Worm (Caenorhabditis elegans) whole organism, midembryonic: ENCODE measurements around the gene mig-21.
A peak's percentile ranks its signal among the peaks of the same experiment; 100 is the strongest.

Experiments
- T22C8.4 ChIP-seq: fragments of 200-800 bp; sonication (Bioruptor generic); IDR thresholded peaks from 2 replicates; pipeline ENCODE4 v1.3.6; 2022; ENCODE audit warnings: missing genetic modification characterization, missing compliant biosample characterization
- cog-1 ChIP-seq: sonication (generic microtip); optimal IDR thresholded peaks from 2 replicates; lab custom pipeline; 2016; ENCODE audit warnings: missing genetic modification characterization, missing compliant biosample characterization
- flt-1 ChIP-seq: fragments of 200-800 bp; sonication (Bioruptor generic); IDR thresholded peaks from 2 replicates; pipeline ENCODE4 v1.3.6; 2022; ENCODE audit warnings: missing genetic modification characterization, missing compliant biosample characterization
- klf-2 ChIP-seq: fragments of 200-800 bp; sonication (Bioruptor generic); conservative IDR thresholded peaks from 2 replicates; pipeline ENCODE4 v1.3.6; 2022; ENCODE audit warnings: missing genetic modification reagents, missing genetic modification characterization, missing compliant biosample characterization
- ref-1 ChIP-seq: fragments of 200-800 bp; sonication (Bioruptor generic); conservative IDR thresholded peaks from 2 replicates; pipeline ENCODE4 v1.3.6; 2022; ENCODE audit warnings: missing genetic modification reagents, missing genetic modification characterization, missing compliant biosample characterization
- tab-1 ChIP-seq: fragments of 200-800 bp; sonication (Bioruptor generic); IDR thresholded peaks from 2 replicates; pipeline ENCODE4 v1.3.6; 2022; ENCODE audit warnings: missing genetic modification characterization, missing compliant biosample characterization
- ztf-23 ChIP-seq: fragments of 200-800 bp; sonication (Bioruptor generic); IDR thresholded peaks from 2 replicates; pipeline ENCODE4 v1.3.6; 2022; ENCODE audit warnings: missing genetic modification reagents, missing genetic modification characterization, missing compliant biosample characterization
- ztf-29 ChIP-seq: fragments of 200-800 bp; sonication (Bioruptor generic); IDR thresholded peaks from 2 replicates; pipeline ENCODE4 v1.3.6; 2022; ENCODE audit warnings: missing genetic modification reagents, missing genetic modification characterization, missing compliant biosample characterization

DNA sequence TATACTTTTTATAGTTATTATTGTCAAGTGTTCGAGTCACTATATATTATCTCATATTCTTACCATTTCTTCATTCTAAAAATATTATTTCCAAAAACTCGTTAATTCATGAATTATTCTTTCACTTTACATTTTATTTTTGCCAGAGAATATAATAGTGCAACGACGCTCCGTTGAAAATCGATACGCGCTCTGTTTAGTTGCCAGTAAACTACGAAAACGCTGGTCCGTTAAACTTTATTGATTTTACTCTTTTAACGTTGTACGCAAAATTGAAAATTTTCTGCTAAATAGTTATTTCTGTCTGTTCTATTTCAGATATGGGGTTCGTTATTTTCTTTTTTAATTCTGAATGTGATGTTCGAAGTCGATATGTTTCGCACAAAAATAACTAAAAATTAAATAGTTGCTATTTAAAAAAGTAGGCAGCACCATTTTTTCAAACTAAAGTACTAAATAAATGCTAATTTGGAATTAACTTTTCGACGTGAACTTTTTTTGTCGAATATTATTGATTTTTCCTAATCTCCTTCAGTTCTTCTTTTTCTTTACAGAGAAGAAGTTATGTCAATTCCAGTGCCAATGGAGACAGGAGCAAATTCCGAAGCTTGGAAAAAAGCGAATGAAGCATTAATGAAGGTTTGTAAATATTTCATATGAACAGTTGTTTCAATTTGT, 1.2 kb upstream of the mig-21 start, which contains the start of gene hpo-10:
- TF ChIP-seq T22C8.4 (GFP tag; lab: Robert Waterston, UW) (peak; percentile 56), ztf-29 (GFP tag; lab: Robert Waterston, UW) (no peak), flt-1 (GFP tag; lab: Robert Waterston, UW) (no peak), tab-1 (GFP tag; lab: Robert Waterston, UW) (no peak), cog-1 (tag; lab: Kevin White, UChicago) (no peak), ref-1 (no peak), ztf-23 (GFP tag; lab: Robert Waterston, UW) (no peak), klf-2 (GFP tag; lab: Robert Waterston, UW) (no peak)
